Worm (Caenorhabditis elegans) whole organism, L1 larva: ENCODE results near the gene M04G7.2.

Source experiments
- C04F5.9 ChIP-seq: sonication (generic microtip); optimal IDR thresholded peaks from 2 replicates; lab custom pipeline; 2016; ENCODE audit warnings: missing genetic modification characterization, missing compliant biosample characterization
- F16B12.6 ChIP-seq: fragments of 150-350 bp; optimal IDR thresholded peaks from 2 replicates; lab custom pipeline; 2014; ENCODE audit warnings: missing biosample characterization, missing genetic modification characterization
- aly-2 ChIP-seq: fragments of 150-350 bp; optimal IDR thresholded peaks from 2 replicates; lab custom pipeline; 2014; ENCODE audit warnings: missing biosample characterization, missing genetic modification characterization
- blmp-1 ChIP-seq: fragments of 150-350 bp; optimal IDR thresholded peaks from 2 replicates; lab custom pipeline; 2014; ENCODE audit warnings: missing biosample characterization, missing genetic modification characterization
- ceh-63 ChIP-seq: fragments of 200-800 bp; sonication (Bioruptor generic); optimal IDR thresholded peaks from 2 replicates; lab custom pipeline; 2018; ENCODE audit warnings: mild to moderate bottlenecking, missing genetic modification characterization, missing compliant biosample characterization
- ceh-8 ChIP-seq: fragments of 200-800 bp; sonication (Bioruptor generic); optimal IDR thresholded peaks from 2 replicates; lab custom pipeline; 2018; ENCODE audit warnings: mild to moderate bottlenecking, missing genetic modification characterization, moderate library complexity, missing compliant biosample characterization
- ceh-82 ChIP-seq, 3 experiments: fragments of 150-350 bp in 1 of 3; sonication (generic microtip) in 2 of 3; optimal IDR thresholded peaks; 2 replicates each; lab custom pipeline; 2014 to 2017; ENCODE audit warnings: missing biosample characterization in 3 of 3, missing genetic modification characterization in 3 of 3
- efl-1 ChIP-seq, 4 experiments: fragments of 150-350 bp; optimal IDR thresholded peaks in 3 of 4; peaks in 1 of 4; 1 replicate in 1 of 4; 2 replicates in 3 of 4; lab custom pipeline; 2014; ENCODE audit warnings: missing biosample characterization in 2 of 4, missing genetic modification characterization in 2 of 4, missing genetic modification reagents in 2 of 4
- efl-3 ChIP-seq: fragments of 200-800 bp; sonication (Bioruptor generic); optimal IDR thresholded peaks from 2 replicates; lab custom pipeline; 2018; ENCODE audit warnings: mild to moderate bottlenecking, missing genetic modification characterization, missing compliant biosample characterization
- egl-13 ChIP-seq: sonication (generic microtip); optimal IDR thresholded peaks from 2 replicates; lab custom pipeline; 2016; ENCODE audit warnings: missing genotype, missing genetic modification reagents, missing genetic modification characterization, missing compliant biosample characterization
- egl-27 ChIP-seq, 2 experiments: fragments of 150-350 bp in 1 of 2; sonication (generic microtip); optimal IDR thresholded peaks; 3 replicates each; lab custom pipeline; 2017 to 2018; ENCODE audit warnings: missing biosample characterization in 2 of 2, missing genetic modification characterization in 2 of 2, missing genetic modification reagents in 2 of 2
- elt-2 ChIP-seq: sonication (generic microtip); optimal IDR thresholded peaks from 2 replicates; lab custom pipeline; 2016; ENCODE audit warnings: missing genetic modification characterization, mild to moderate bottlenecking, inconsistent platforms, missing compliant biosample characterization, missing genetic modification reagents
- ets-5 ChIP-seq: fragments of 200-800 bp; sonication (Bioruptor generic); IDR thresholded peaks from 2 replicates; pipeline ENCODE4 v1.3.6; 2022; ENCODE audit warnings: missing genetic modification characterization, missing compliant biosample characterization
- fos-1 ChIP-seq: fragments of 150-350 bp; optimal IDR thresholded peaks from 2 replicates; lab custom pipeline; 2014; ENCODE audit warnings: missing biosample characterization, missing genetic modification characterization
- hlh-4 ChIP-seq: sonication (generic microtip); optimal IDR thresholded peaks from 2 replicates; lab custom pipeline; 2016; ENCODE audit warnings: mild to moderate bottlenecking, missing genetic modification characterization, missing compliant biosample characterization
- hpl-2 ChIP-seq: fragments of 150-350 bp; optimal IDR thresholded peaks from 2 replicates; lab custom pipeline; 2014; ENCODE audit warnings: missing biosample characterization, missing genetic modification reagents, missing genetic modification characterization
- irx-1 ChIP-seq: sonication (generic microtip); optimal IDR thresholded peaks from 2 replicates; lab custom pipeline; 2016; ENCODE audit warnings: missing genetic modification characterization, missing compliant biosample characterization
- isw-1 ChIP-seq: fragments of 200-800 bp; sonication (Bioruptor generic); IDR thresholded peaks from 2 replicates; pipeline ENCODE4 v1.3.6; 2022; ENCODE audit warnings: missing genetic modification characterization, missing compliant biosample characterization
- jun-1 ChIP-seq: fragments of 150-350 bp; optimal IDR thresholded peaks from 2 replicates; lab custom pipeline; 2014; ENCODE audit warnings: missing biosample characterization, missing genetic modification reagents, missing genetic modification characterization
- lin-35 ChIP-seq, 2 experiments: fragments of 150-350 bp; optimal IDR thresholded peaks; 2 replicates each; lab custom pipeline; 2014; ENCODE audit warnings: missing biosample characterization in 2 of 2, missing genetic modification characterization in 2 of 2, missing genetic modification reagents in 2 of 2
- lin-39 ChIP-seq: fragments of 150-350 bp; optimal IDR thresholded peaks from 2 replicates; lab custom pipeline; 2014; ENCODE audit warnings: missing biosample characterization, missing genetic modification reagents, missing genetic modification characterization
- lir-3 ChIP-seq: sonication (generic microtip); optimal IDR thresholded peaks from 2 replicates; lab custom pipeline; 2016; ENCODE audit warnings: mild to moderate bottlenecking, missing genetic modification characterization, moderate library complexity, missing compliant biosample characterization; ENCODE audit not compliant: poor library complexity
- lsy-2 ChIP-seq, 2 experiments: fragments of 150-350 bp; optimal IDR thresholded peaks; 2 replicates each; lab custom pipeline; 2014; ENCODE audit warnings: missing biosample characterization in 2 of 2, missing genetic modification characterization in 2 of 2
- nhr-12 ChIP-seq: sonication (generic microtip); optimal IDR thresholded peaks from 2 replicates; lab custom pipeline; 2017; ENCODE audit warnings: missing biosample characterization, missing genetic modification characterization
- nhr-237 ChIP-seq: fragments of 150-350 bp; optimal IDR thresholded peaks from 2 replicates; lab custom pipeline; 2014; ENCODE audit warnings: missing biosample characterization, missing genetic modification characterization
- nhr-76 ChIP-seq: sonication (generic microtip); optimal IDR thresholded peaks from 2 replicates; lab custom pipeline; 2017; ENCODE audit warnings: missing biosample characterization, missing genetic modification characterization
- nhr-90 ChIP-seq: sonication (generic microtip); optimal IDR thresholded peaks from 2 replicates; lab custom pipeline; 2016; ENCODE audit warnings: mild to moderate bottlenecking, missing genetic modification characterization, missing compliant biosample characterization; ENCODE audit not compliant: poor library complexity
- rnt-1 ChIP-seq: sonication (generic microtip); optimal IDR thresholded peaks from 2 replicates; lab custom pipeline; 2016; ENCODE audit warnings: mild to moderate bottlenecking, missing genetic modification characterization, moderate library complexity, missing compliant biosample characterization
- sptf-1 ChIP-seq: fragments of 150-350 bp; optimal IDR thresholded peaks from 2 replicates; lab custom pipeline; 2014; ENCODE audit warnings: missing biosample characterization, missing genetic modification characterization
- sup-37 ChIP-seq: fragments of 200-800 bp; sonication (Bioruptor generic); optimal IDR thresholded peaks from 2 replicates; lab custom pipeline; 2018; ENCODE audit warnings: mild to moderate bottlenecking, missing genetic modification characterization, missing compliant biosample characterization
- tlp-1 ChIP-seq: fragments of 150-350 bp; optimal IDR thresholded peaks from 2 replicates; lab custom pipeline; 2014; ENCODE audit warnings: missing biosample characterization, missing genetic modification characterization
- unc-86 ChIP-seq: sonication (generic microtip); optimal IDR thresholded peaks from 2 replicates; lab custom pipeline; 2016; ENCODE audit warnings: missing genetic modification characterization, missing compliant biosample characterization
- unc-98 ChIP-seq: fragments of 200-800 bp; sonication (Bioruptor generic); IDR thresholded peaks from 2 replicates; pipeline ENCODE4 v1.3.6; 2022; ENCODE audit warnings: missing genetic modification characterization, missing compliant biosample characterization
- vab-15 ChIP-seq: sonication (generic microtip); optimal IDR thresholded peaks from 2 replicates; lab custom pipeline; 2017; ENCODE audit warnings: missing genotype, mild to moderate bottlenecking, missing genetic modification characterization, missing compliant biosample characterization
- xbp-1 ChIP-seq: sonication (generic microtip); optimal IDR thresholded peaks from 2 replicates; lab custom pipeline; 2016; ENCODE audit warnings: missing genetic modification characterization, missing compliant biosample characterization
- zag-1 ChIP-seq: fragments of 150-350 bp; optimal IDR thresholded peaks from 2 replicates; lab custom pipeline; 2014; ENCODE audit warnings: missing biosample characterization, missing genetic modification characterization
- zip-4 ChIP-seq: fragments of 200-800 bp; sonication (Bioruptor generic); optimal IDR thresholded peaks from 2 replicates; lab custom pipeline; 2018; ENCODE audit warnings: mild to moderate bottlenecking, missing genetic modification characterization, moderate library complexity, missing compliant biosample characterization
- ztf-11 ChIP-seq, 2 experiments: sonication (generic microtip); optimal IDR thresholded peaks; 2 replicates each; lab custom pipeline; 2016 to 2017; ENCODE audit warnings: missing genetic modification characterization in 2 of 2, missing biosample characterization in 1 of 2, missing compliant biosample characterization in 1 of 2

M04G7.2 gene

DNA sequence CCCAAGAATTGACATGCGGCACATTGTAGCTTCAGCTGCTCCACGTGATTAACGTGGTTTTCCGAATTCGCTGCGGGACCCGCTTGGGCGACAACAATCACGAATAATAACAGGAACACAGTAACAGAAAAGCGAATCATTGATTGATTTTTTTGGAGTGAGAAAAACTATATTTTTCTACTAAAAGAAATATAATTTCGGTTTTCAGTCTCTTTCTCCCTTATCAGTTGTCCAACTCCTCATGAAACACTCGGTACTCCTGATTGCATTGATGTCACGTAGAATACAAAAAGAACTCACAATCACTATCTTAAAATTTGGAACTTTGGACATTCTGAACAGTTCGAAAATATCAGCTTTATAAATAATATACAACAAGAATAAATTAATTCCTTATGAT lies 32.0 kb downstream of the M04G7.2 start, which contains the start of gene Y66H1A.5:
Gene Y66H1A.5 (minus strand): TSS at position 265 of the 400 bp plus-strand sequence.
- no peak for TF ChIP-seq hlh-4 (tag; lab: Kevin White, UChicago)
- no peak for TF ChIP-seq hpl-2 (GFP tag; lab: Kevin White, UChicago)
- no peak for TF ChIP-seq nhr-90 (tag; lab: Kevin White, UChicago)
- no peak for TF ChIP-seq nhr-76 (tag; lab: Kevin White, UChicago)
- no peak for TF ChIP-seq rnt-1 (tag; lab: Kevin White, UChicago)
- no peak for TF ChIP-seq ceh-63 (GFP tag; lab: Kevin White, UChicago)
- no peak for TF ChIP-seq sup-37 (GFP tag; lab: Kevin White, UChicago)
- TF ChIP-seq unc-86 (tag; lab: Kevin White, UChicago): no peak
- no peak for TF ChIP-seq F16B12.6 (tag; lab: Kevin White, UChicago)
- TF ChIP-seq zag-1 (tag; lab: Kevin White, UChicago): no peak
- TF ChIP-seq zip-4 (GFP tag; lab: Kevin White, UChicago): no peak
- no peak for TF ChIP-seq ceh-82 (tag; optimal IDR thresholded peaks at IDR 0.05; lab: Kevin White, UChicago)
- TF ChIP-seq efl-3 (GFP tag; lab: Kevin White, UChicago): no peak
- no peak for TF ChIP-seq ets-5
- no peak for TF ChIP-seq C04F5.9 (tag; lab: Kevin White, UChicago)
- no peak for TF ChIP-seq egl-27 (tag; optimal IDR thresholded peaks at IDR 0.05; lab: Kevin White, UChicago)
- TF ChIP-seq nhr-12 (tag; lab: Kevin White, UChicago): no peak
- no peak for TF ChIP-seq fos-1 (tag; lab: Kevin White, UChicago)
- TF ChIP-seq elt-2 (tag; lab: Kevin White, UChicago): no peak

DNA sequence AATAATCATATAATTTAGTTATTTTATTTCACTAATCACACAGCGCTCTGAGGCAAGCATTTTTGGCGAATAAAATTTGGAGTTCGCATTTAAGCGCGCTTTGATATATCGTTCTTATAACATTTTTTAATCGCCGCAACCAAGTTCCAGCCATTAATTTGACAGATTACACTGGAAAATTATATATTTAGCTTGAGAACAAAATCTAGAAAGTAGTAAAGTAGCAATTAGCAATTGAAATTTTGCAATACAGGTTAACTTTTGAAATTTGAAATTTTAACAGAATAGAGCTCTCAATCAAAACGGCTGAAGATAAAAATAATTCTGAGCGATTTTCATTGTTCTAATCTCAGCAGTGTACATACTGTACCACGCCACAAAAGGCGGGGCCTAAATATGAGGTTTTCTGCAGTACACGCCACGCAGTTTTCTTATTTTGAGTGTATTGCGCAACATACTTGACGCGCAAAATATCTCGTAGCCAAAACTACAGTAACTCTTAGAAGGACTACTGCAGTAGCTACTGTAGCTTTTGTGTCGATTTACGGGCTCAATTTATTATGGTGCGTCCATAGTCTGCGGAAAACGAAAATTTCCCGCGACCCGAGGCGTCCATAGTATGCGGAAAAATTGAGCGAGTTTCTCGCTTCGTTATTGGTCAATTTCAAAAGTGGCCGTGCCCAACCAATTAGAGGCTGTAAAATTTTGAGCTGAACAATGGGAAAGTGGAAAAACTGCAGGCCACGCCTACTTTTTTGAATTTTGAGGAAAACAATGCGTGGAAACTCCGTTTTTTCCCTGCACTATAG lies 33.5 kb downstream of the M04G7.2 start:
- TF ChIP-seq vab-15 (tag; lab: Kevin White, UChicago) (no peak), efl-1 (optimal IDR thresholded peaks at IDR 0.05; lab: Kevin White, UChicago) (no peak), efl-1 (GFP tag; optimal IDR thresholded peaks at IDR 0.05 in 1 of 2; lab: Kevin White, UChicago) (peak in 1 of 2 experiments; percentile 69), lsy-2 (tag; optimal IDR thresholded peaks at IDR 0.05; lab: Kevin White, UChicago) (no peak), lir-3 (no peak), jun-1 (tag; lab: Kevin White, UChicago) (no peak), fos-1 (tag; lab: Kevin White, UChicago) (no peak), egl-13 (tag; lab: Kevin White, UChicago) (no peak), efl-3 (GFP tag; lab: Kevin White, UChicago) (no peak), nhr-237 (tag; lab: Kevin White, UChicago) (no peak), lin-35 (GFP tag; optimal IDR thresholded peaks at IDR 0.05; lab: Kevin White, UChicago) (no peak), xbp-1 (tag; lab: Kevin White, UChicago) (no peak), sptf-1 (tag; lab: Kevin White, UChicago) (no peak), aly-2 (tag; lab: Kevin White, UChicago) (peak; percentile 3)

DNA sequence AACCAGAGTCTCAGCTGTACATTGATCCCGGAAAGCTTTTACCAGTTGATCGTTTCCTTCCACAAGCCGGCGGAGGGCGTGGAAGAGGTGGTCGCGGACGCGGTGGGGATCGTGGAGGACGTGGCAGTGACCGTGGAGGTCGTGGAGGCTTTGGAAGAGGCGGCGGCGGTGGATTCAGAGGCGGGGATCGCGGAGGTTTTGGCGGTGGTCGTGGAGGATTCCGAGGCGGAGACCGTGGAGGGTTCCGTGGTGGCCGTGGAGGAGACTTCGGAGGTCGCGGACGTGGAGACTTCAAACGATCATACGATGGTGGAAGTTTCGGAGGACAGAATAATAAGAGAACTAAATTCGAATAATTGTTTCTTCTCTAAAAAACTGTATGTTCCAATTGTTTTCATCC lies 34.2 kb downstream of the M04G7.2 start:
- TF ChIP-seq ceh-8 (GFP tag; lab: Kevin White, UChicago) (peak; percentile 50), irx-1 (tag; lab: Kevin White, UChicago) (no peak), sptf-1 (tag; lab: Kevin White, UChicago) (no peak), efl-1 (optimal IDR thresholded peaks at IDR 0.05; lab: Kevin White, UChicago) (no peak), efl-1 (GFP tag; optimal IDR thresholded peaks at IDR 0.05 in 1 of 2; lab: Kevin White, UChicago) (peak in 1 of 2 experiments; percentile 10)
- TF ChIP-seq, all 84 proteins: peak for 2

DNA sequence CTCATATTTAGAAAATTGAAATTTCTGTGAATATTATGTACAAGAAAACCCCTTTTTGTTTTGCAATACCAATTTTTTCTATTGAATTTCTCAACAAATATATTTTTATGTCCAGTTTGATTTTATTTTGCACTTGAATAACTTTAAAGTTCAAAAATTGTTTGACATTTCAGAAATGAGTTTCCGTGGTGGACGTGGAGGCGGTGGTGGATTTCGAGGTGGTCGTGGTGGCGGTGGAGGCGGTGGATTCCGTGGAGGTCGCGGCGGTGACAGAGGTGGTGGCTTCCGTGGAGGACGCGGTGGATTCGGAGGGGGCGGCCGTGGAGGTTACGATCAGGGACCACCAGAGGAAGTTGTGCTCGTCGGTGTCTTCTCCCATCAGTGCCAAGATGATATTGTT lies 34.8 kb downstream of the M04G7.2 start, which contains the start of gene garr-1:
Gene garr-1 (plus strand): TSS at position 174 of the 400 bp plus-strand sequence.
- TF ChIP-seq unc-98 (GFP tag; lab: Robert Waterston, UW) (no peak), isw-1 (GFP tag; lab: Robert Waterston, UW) (no peak), jun-1 (tag; lab: Kevin White, UChicago) (no peak), ztf-11 (tag; optimal IDR thresholded peaks at IDR 0.05; lab: Kevin White, UChicago) (no peak), blmp-1 (tag; lab: Kevin White, UChicago) (no peak), lin-39 (tag; lab: Kevin White, UChicago) (no peak), tlp-1 (tag; lab: Kevin White, UChicago) (no peak)
